Worm (Caenorhabditis elegans) whole organism, late embryonic: ENCODE results near the gene bir-2.

Experiments used
- C08G9.2 ChIP-seq: sonication (generic microtip); optimal IDR thresholded peaks from 2 replicates; lab custom pipeline; 2016; ENCODE audit warnings: mild to moderate bottlenecking, missing genetic modification characterization, moderate library complexity, missing compliant biosample characterization
- K02D7.2 ChIP-seq: sonication (generic microtip); optimal IDR thresholded peaks from 2 replicates; lab custom pipeline; 2017; ENCODE audit warnings: mild to moderate bottlenecking, missing genetic modification characterization, missing compliant biosample characterization
- K09A11.1 ChIP-seq: sonication (generic microtip); optimal IDR thresholded peaks from 2 replicates; lab custom pipeline; 2017; ENCODE audit warnings: antibody characterized with exemption, mild to moderate bottlenecking, missing genetic modification characterization, missing compliant biosample characterization; ENCODE audit not compliant: insufficient read depth
- T23F11.4 ChIP-seq: fragments of 200-800 bp; sonication (Bioruptor generic); optimal IDR thresholded peaks from 2 replicates; lab custom pipeline; 2018; ENCODE audit warnings: mild to moderate bottlenecking, missing genetic modification characterization, missing compliant biosample characterization
- ahr-1 ChIP-seq: sonication (generic microtip); optimal IDR thresholded peaks from 2 replicates; lab custom pipeline; 2016; ENCODE audit warnings: missing genetic modification characterization, missing compliant biosample characterization
- ceh-18 ChIP-seq: sonication (generic microtip); optimal IDR thresholded peaks from 2 replicates; lab custom pipeline; 2016; ENCODE audit warnings: missing genetic modification characterization, missing compliant biosample characterization
- ceh-19 ChIP-seq: fragments of 200-800 bp; sonication (Bioruptor generic); optimal IDR thresholded peaks from 2 replicates; lab custom pipeline; 2018; ENCODE audit warnings: mild to moderate bottlenecking, missing genetic modification characterization, missing compliant biosample characterization
- ceh-22 ChIP-seq: sonication (generic microtip); optimal IDR thresholded peaks from 2 replicates; lab custom pipeline; 2017; ENCODE audit warnings: missing biosample characterization, missing genetic modification characterization
- ceh-24 ChIP-seq: sonication (generic microtip); optimal IDR thresholded peaks from 2 replicates; lab custom pipeline; 2016; ENCODE audit warnings: mild to moderate bottlenecking, missing genetic modification characterization, missing compliant biosample characterization
- ceh-31 ChIP-seq: sonication (generic microtip); optimal IDR thresholded peaks from 2 replicates; lab custom pipeline; 2016; ENCODE audit warnings: missing genetic modification characterization, missing compliant biosample characterization
- ceh-34 ChIP-seq: sonication (generic microtip); optimal IDR thresholded peaks from 2 replicates; lab custom pipeline; 2016; ENCODE audit warnings: mild to moderate bottlenecking, missing genetic modification characterization, missing compliant biosample characterization
- ceh-45 ChIP-seq: fragments of 200-800 bp; sonication (Bioruptor generic); IDR thresholded peaks from 2 replicates; pipeline ENCODE4 v1.3.6; 2022; ENCODE audit warnings: missing genetic modification reagents, missing genetic modification characterization, missing compliant biosample characterization
- ceh-48 ChIP-seq: sonication (generic microtip); optimal IDR thresholded peaks from 2 replicates; lab custom pipeline; 2016; ENCODE audit warnings: missing genetic modification characterization, inconsistent platforms, missing compliant biosample characterization
- ceh-9 ChIP-seq: sonication (generic microtip); optimal IDR thresholded peaks from 2 replicates; lab custom pipeline; 2016; ENCODE audit warnings: mild to moderate bottlenecking, missing genetic modification characterization, inconsistent platforms, missing compliant biosample characterization
- dmd-4 ChIP-seq: sonication (generic microtip); optimal IDR thresholded peaks from 2 replicates; lab custom pipeline; 2016; ENCODE audit warnings: borderline replicate concordance, missing genetic modification characterization, missing compliant biosample characterization
- dve-1 ChIP-seq: sonication (generic microtip); optimal IDR thresholded peaks from 2 replicates; lab custom pipeline; 2017; ENCODE audit warnings: antibody characterized with exemption, mild to moderate bottlenecking, missing genetic modification characterization, missing compliant biosample characterization
- elt-4 ChIP-seq: sonication (generic microtip); optimal IDR thresholded peaks from 2 replicates; lab custom pipeline; 2016; ENCODE audit warnings: missing genetic modification characterization, missing compliant biosample characterization
- ets-4 ChIP-seq: sonication (generic microtip); optimal IDR thresholded peaks from 2 replicates; lab custom pipeline; 2016; ENCODE audit warnings: missing genetic modification characterization, missing compliant biosample characterization
- eyg-1 ChIP-seq: sonication (generic microtip); optimal IDR thresholded peaks from 2 replicates; lab custom pipeline; 2016; ENCODE audit warnings: missing genotype, missing genetic modification characterization, missing compliant biosample characterization
- fkh-6 ChIP-seq: sonication (generic microtip); optimal IDR thresholded peaks from 2 replicates; lab custom pipeline; 2016; ENCODE audit warnings: missing genetic modification characterization, missing compliant biosample characterization
- hlh-13 ChIP-seq: fragments of 200-800 bp; sonication (Bioruptor generic); optimal IDR thresholded peaks from 2 replicates; lab custom pipeline; 2018; ENCODE audit warnings: mild to moderate bottlenecking, missing genetic modification characterization, missing compliant biosample characterization
- hlh-30 ChIP-seq: sonication (generic microtip); optimal IDR thresholded peaks from 2 replicates; lab custom pipeline; 2017; ENCODE audit warnings: antibody characterized with exemption, missing genetic modification characterization, missing compliant biosample characterization; ENCODE audit not compliant: insufficient read depth
- hlh-6 ChIP-seq: sonication (generic microtip); optimal IDR thresholded peaks from 2 replicates; lab custom pipeline; 2016; ENCODE audit warnings: missing genotype, missing genetic modification characterization, missing compliant biosample characterization
- hlh-8 ChIP-seq: sonication (generic microtip); optimal IDR thresholded peaks from 2 replicates; lab custom pipeline; 2016; ENCODE audit warnings: missing genotype, missing genetic modification characterization, missing compliant biosample characterization
- lim-6 ChIP-seq: sonication (generic microtip); optimal IDR thresholded peaks from 2 replicates; lab custom pipeline; 2016; ENCODE audit warnings: missing genetic modification characterization, missing compliant biosample characterization
- lin-11 ChIP-seq: fragments of 200-800 bp; sonication (Bioruptor generic); optimal IDR thresholded peaks from 2 replicates; lab custom pipeline; 2018; ENCODE audit warnings: mild to moderate bottlenecking, missing genetic modification characterization, missing compliant biosample characterization
- nfya-1 ChIP-seq: sonication (generic microtip); optimal IDR thresholded peaks from 2 replicates; lab custom pipeline; 2017; ENCODE audit warnings: missing genetic modification characterization, mild to moderate bottlenecking, missing compliant biosample characterization, antibody characterized with exemption, moderate library complexity
- nhr-11 ChIP-seq: fragments of 150-350 bp; optimal IDR thresholded peaks from 2 replicates; lab custom pipeline; 2014; ENCODE audit warnings: missing biosample characterization, missing genetic modification characterization
- odd-2 ChIP-seq: sonication (generic microtip); optimal IDR thresholded peaks from 2 replicates; lab custom pipeline; 2017; ENCODE audit warnings: antibody characterized with exemption, mild to moderate bottlenecking, missing genetic modification characterization, missing compliant biosample characterization
- pag-3 ChIP-seq: sonication (generic microtip); optimal IDR thresholded peaks from 2 replicates; lab custom pipeline; 2016; ENCODE audit warnings: missing compliant biosample characterization, missing genetic modification characterization, borderline replicate concordance
- pha-2 ChIP-seq: sonication (generic microtip); optimal IDR thresholded peaks from 2 replicates; lab custom pipeline; 2017; ENCODE audit warnings: mild to moderate bottlenecking, missing genetic modification characterization, missing compliant biosample characterization
- pqm-1 ChIP-seq: sonication (generic microtip); optimal IDR thresholded peaks from 2 replicates; lab custom pipeline; 2016; ENCODE audit warnings: missing genetic modification characterization, missing compliant biosample characterization
- pros-1 ChIP-seq: fragments of 150-350 bp; optimal IDR thresholded peaks from 2 replicates; lab custom pipeline; 2014; ENCODE audit warnings: missing biosample characterization, missing genetic modification reagents, missing genetic modification characterization
- sdc-2 ChIP-seq: sonication (generic microtip); optimal IDR thresholded peaks from 2 replicates; lab custom pipeline; 2016; ENCODE audit warnings: missing genotype, missing genetic modification characterization, missing compliant biosample characterization
- sox-4 ChIP-seq: sonication (generic microtip); optimal IDR thresholded peaks from 2 replicates; lab custom pipeline; 2017; ENCODE audit warnings: mild to moderate bottlenecking, missing genetic modification characterization, inconsistent platforms, missing compliant biosample characterization
- tbx-2 ChIP-seq: sonication (generic microtip); optimal IDR thresholded peaks from 2 replicates; lab custom pipeline; 2016; ENCODE audit warnings: missing genetic modification characterization, missing compliant biosample characterization
- unc-86 ChIP-seq: sonication (generic microtip); optimal IDR thresholded peaks from 2 replicates; lab custom pipeline; 2016; ENCODE audit warnings: missing genetic modification characterization, missing compliant biosample characterization

bir-2 gene

DNA sequence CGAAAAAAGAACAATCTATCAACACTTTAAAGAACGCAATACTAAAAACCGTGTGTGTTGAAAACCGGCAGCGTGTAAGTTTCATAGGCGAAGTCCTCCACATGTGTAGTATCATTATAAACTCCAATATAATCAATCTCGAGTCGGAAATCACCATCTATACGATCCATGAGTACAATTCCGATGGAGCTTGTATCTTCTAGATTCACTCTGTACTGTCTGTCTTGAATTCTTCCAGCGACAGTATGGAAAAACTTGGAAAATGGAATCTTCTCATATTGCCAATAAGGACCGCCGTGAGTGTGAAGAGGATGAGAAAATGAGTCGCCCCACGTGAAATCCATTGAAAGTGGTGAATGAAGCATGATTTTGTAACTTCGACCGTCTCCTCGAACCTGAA lies 1.7 kb upstream of the bir-2 start:
- TF ChIP-seq lim-6, result no peak

DNA sequence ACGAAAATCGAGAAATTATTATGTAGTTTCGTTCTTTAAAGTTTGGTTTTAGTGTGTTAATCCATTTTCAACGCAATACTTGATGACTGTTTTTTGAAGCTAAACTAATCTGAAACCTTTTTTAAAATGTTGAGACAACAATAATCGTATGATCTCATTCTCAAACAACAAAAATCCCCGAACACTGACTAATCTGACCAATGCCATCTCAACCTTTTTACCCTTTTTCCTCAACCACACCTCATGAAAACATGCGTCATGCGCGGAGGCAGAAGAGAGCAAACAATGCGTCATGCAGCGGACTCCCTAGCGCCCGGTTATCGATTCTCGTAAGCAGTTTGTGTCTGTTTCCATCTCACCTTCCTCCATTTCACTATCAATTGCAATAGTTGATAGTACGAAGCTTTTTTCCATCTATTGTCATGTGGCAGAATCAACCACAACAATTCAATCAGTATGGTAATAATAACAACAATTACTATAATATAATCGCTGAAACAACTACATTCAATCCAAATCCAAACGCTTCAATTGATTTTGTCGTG lies 3.1 kb downstream of the bir-2 start, which contains the start of gene C50B8.4:
Gene C50B8.4, plus strand, starts transcription at position 299 of the 545 bp plus-strand sequence.
- TF ChIP-seq odd-2 (tag; lab: Kevin White, UChicago), result no peak
- peak; percentile 1 for TF ChIP-seq ceh-48

DNA sequence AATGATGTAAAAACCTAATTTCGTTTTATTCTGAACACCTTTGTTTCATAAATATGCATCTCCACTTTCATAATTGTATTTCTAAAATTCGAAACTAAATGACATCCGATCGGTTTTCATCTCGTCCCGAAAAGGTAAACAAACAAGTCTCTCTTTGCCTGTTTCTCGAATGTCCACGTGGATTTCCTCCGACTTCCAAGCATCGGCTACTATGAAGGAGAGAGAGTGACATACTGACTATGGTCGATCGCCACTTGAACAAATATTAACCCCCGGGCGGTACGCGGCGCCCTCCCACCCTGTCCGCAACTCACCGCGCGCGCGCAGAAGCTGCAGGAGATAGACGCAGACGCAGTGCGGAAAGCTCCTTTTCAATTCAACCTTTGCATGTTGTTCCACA lies 7.2 kb downstream of the bir-2 start:
- TF ChIP-seq T23F11.4 (GFP tag; lab: Kevin White, UChicago) (no peak), dve-1 (tag; lab: Kevin White, UChicago) (no peak), pqm-1 (no peak), ceh-9 (tag; lab: Kevin White, UChicago) (no peak), ceh-34 (tag; lab: Kevin White, UChicago) (peak; percentile 67), lin-11 (no peak), ceh-24 (tag; lab: Kevin White, UChicago) (no peak), hlh-8 (tag; lab: Kevin White, UChicago) (no peak), eyg-1 (tag; lab: Kevin White, UChicago) (no peak), ceh-18 (tag; lab: Kevin White, UChicago) (no peak), pha-2 (tag; lab: Kevin White, UChicago) (peak; percentile 36), ahr-1 (tag; lab: Kevin White, UChicago) (no peak), tbx-2 (tag; lab: Kevin White, UChicago) (peak; percentile 13), hlh-6 (tag; lab: Kevin White, UChicago) (no peak), nhr-11 (tag; lab: Kevin White, UChicago) (no peak), ceh-19 (peak; percentile 70), pros-1 (no peak), ceh-45 (GFP tag; lab: Robert Waterston, UW) (no peak), dmd-4 (tag; lab: Kevin White, UChicago) (no peak), sox-4 (tag; lab: Kevin White, UChicago) (no peak), sdc-2 (tag; lab: Kevin White, UChicago) (no peak)
- TF ChIP-seq, all 69 proteins: peak for 4

DNA sequence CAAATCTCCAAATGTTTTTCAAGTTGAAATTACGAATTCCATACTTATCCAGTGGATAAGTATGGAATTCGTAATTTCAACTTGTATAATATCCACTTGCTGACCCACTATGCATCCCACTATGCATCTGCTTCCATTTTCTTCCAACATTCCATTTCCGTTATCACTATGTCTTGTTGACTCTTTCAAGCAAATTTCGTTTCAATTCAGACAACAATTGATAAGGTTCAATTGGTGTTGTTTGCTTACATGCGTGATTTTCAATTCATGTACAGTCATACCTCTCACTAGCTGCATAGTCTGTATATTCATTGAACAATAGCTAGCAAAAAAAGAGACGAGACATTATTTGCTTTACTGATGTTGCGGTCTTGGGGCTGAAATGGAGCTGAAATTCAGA lies 8.2 kb downstream of the bir-2 start:
- TF ChIP-seq C08G9.2 (tag; lab: Kevin White, UChicago) (no peak), ceh-22 (tag; lab: Kevin White, UChicago) (no peak), nfya-1 (no peak), elt-4 (tag; lab: Kevin White, UChicago) (no peak), K09A11.1 (no peak), hlh-30 (no peak), ceh-31 (tag; lab: Kevin White, UChicago) (no peak), ets-4 (tag; lab: Kevin White, UChicago) (no peak), sox-4 (tag; lab: Kevin White, UChicago) (no peak), pag-3 (tag; lab: Kevin White, UChicago) (no peak), ceh-34 (tag; lab: Kevin White, UChicago) (no peak), ceh-24 (tag; lab: Kevin White, UChicago) (no peak), sdc-2 (tag; lab: Kevin White, UChicago) (no peak), hlh-13 (GFP tag; lab: Kevin White, UChicago) (no peak), unc-86 (tag; lab: Kevin White, UChicago) (no peak), K02D7.2 (tag; lab: Kevin White, UChicago) (no peak), dve-1 (tag; lab: Kevin White, UChicago) (no peak), fkh-6 (tag; lab: Kevin White, UChicago) (no peak)
